Fruit fly (Drosophila melanogaster) whole organism, embryonic: Measurements from ENCODE around the gene CG7484.
A peak's percentile ranks its signal among the peaks of the same experiment; 100 is the strongest.

Experiments
- Awh ChIP-seq: fragments of 200-800 bp; sonication (Bioruptor generic); IDR thresholded peaks from 2 replicates; pipeline ENCODE4, ENCODE4 v1.3.6; 2022; ENCODE audit warnings: missing biosample characterization, missing genetic modification characterization
- CG10147 ChIP-seq: fragments of 200-800 bp; sonication (Bioruptor generic); optimal IDR thresholded peaks from 2 replicates; lab custom pipeline; 2019; ENCODE audit warnings: missing biosample characterization, mild to moderate bottlenecking, missing genetic modification characterization, moderate library complexity
- CG12299 ChIP-seq: fragments of 200-800 bp; sonication (Bioruptor generic); optimal IDR thresholded peaks from 2 replicates; lab custom pipeline; 2018; ENCODE audit warnings: missing biosample characterization, mild to moderate bottlenecking, missing genetic modification characterization
- CG14014 ChIP-seq: fragments of 200-800 bp; sonication (Bioruptor generic); IDR thresholded peaks from 2 replicates; pipeline ENCODE4 v1.3.6; 2022; ENCODE audit warnings: missing biosample characterization, missing genetic modification characterization
- CG14667 ChIP-seq: fragments of 200-800 bp; sonication (Bioruptor generic); IDR thresholded peaks from 2 replicates; pipeline ENCODE4 v1.3.6; 2022; ENCODE audit warnings: missing biosample characterization, missing genetic modification characterization
- CG15514 ChIP-seq: fragments of 200-800 bp; sonication (Bioruptor generic); optimal IDR thresholded peaks from 3 replicates; lab custom pipeline; 2017; ENCODE audit warnings: missing biosample characterization, missing genetic modification characterization, mild to moderate bottlenecking, moderate library complexity, missing genetic modification reagents
- CG15601 ChIP-seq: fragments of 200-800 bp; sonication (Bioruptor generic); optimal IDR thresholded peaks from 3 replicates; lab custom pipeline; 2019; ENCODE audit warnings: missing biosample characterization, mild to moderate bottlenecking, missing genetic modification characterization, moderate library complexity
- CG16779 ChIP-seq: fragments of 200-800 bp; sonication (Bioruptor generic); IDR thresholded peaks from 2 replicates; pipeline ENCODE4 v1.3.6; 2022; ENCODE audit warnings: missing biosample characterization, missing genetic modification characterization
- CG17186 ChIP-seq: fragments of 200-800 bp; sonication (Bioruptor generic); optimal IDR thresholded peaks from 3 replicates; lab custom pipeline; 2017; ENCODE audit warnings: missing biosample characterization, missing genetic modification reagents, missing genetic modification characterization
- CG17361 ChIP-seq: fragments of 200-800 bp; sonication (Bioruptor generic); IDR thresholded peaks from 3 replicates; pipeline ENCODE4 v1.3.6; 2022; ENCODE audit warnings: missing biosample characterization, missing genetic modification characterization
- CG17802 ChIP-seq: fragments of 200-800 bp; sonication (Bioruptor generic); optimal IDR thresholded peaks from 2 replicates; lab custom pipeline; 2018; ENCODE audit warnings: missing biosample characterization, mild to moderate bottlenecking, missing genetic modification characterization, moderate library complexity
- CG1832 ChIP-seq: fragments of 200-800 bp; sonication (Bioruptor generic); optimal IDR thresholded peaks from 2 replicates; lab custom pipeline; 2017; ENCODE audit warnings: missing biosample characterization, mild to moderate bottlenecking, missing genetic modification characterization, inconsistent platforms
- CG2120 ChIP-seq: fragments of 200-800 bp; sonication (Bioruptor generic); optimal IDR thresholded peaks from 3 replicates; lab custom pipeline; 2016; ENCODE audit warnings: missing biosample characterization, missing genetic modification characterization
- CG2712 ChIP-seq: fragments of 200-800 bp; optimal IDR thresholded peaks from 3 replicates; lab custom pipeline; 2019; ENCODE audit warnings: missing biosample characterization, mild to moderate bottlenecking, missing genetic modification characterization, moderate library complexity
- CG30403 ChIP-seq: fragments of 200-800 bp; sonication (Bioruptor generic); optimal IDR thresholded peaks from 3 replicates; lab custom pipeline; 2016; ENCODE audit warnings: missing biosample characterization, missing genetic modification characterization
- CG32532 ChIP-seq: fragments of 200-800 bp; sonication (Bioruptor generic); IDR thresholded peaks from 2 replicates; pipeline ENCODE4 v1.3.6; 2022; ENCODE audit warnings: missing biosample characterization, missing genetic modification characterization
- CG3838 ChIP-seq: fragments of 200-800 bp; sonication (Bioruptor generic); optimal IDR thresholded peaks from 3 replicates; lab custom pipeline; 2016; ENCODE audit warnings: missing biosample characterization, missing genetic modification characterization
- CG4424 ChIP-seq: fragments of 200-800 bp; sonication (Bioruptor generic); optimal IDR thresholded peaks from 3 replicates; lab custom pipeline; 2016; ENCODE audit warnings: missing biosample characterization, missing genetic modification characterization
- CG7271 ChIP-seq: fragments of 200-800 bp; sonication (Bioruptor generic); optimal IDR thresholded peaks from 2 replicates; lab custom pipeline; 2018; ENCODE audit warnings: missing biosample characterization, mild to moderate bottlenecking, missing genetic modification characterization, moderate library complexity
- CG7357 ChIP-seq: fragments of 200-800 bp; sonication (Bioruptor generic); IDR thresholded peaks from 3 replicates; pipeline ENCODE4 v1.3.6; 2022; ENCODE audit warnings: missing biosample characterization, missing genetic modification characterization
- CG8359 ChIP-seq: fragments of 200-800 bp; sonication (Bioruptor generic); optimal IDR thresholded peaks from 2 replicates; lab custom pipeline; 2017; ENCODE audit warnings: missing biosample characterization, mild to moderate bottlenecking, missing genetic modification characterization, borderline replicate concordance
- CG8765 ChIP-seq: fragments of 200-800 bp; sonication (Bioruptor generic); IDR thresholded peaks from 2 replicates; pipeline ENCODE4 v1.3.6; 2022; ENCODE audit warnings: missing biosample characterization, missing genetic modification characterization
- CHES-1-like ChIP-seq: fragments of 200-800 bp; sonication (Bioruptor generic); optimal IDR thresholded peaks from 2 replicates; lab custom pipeline; 2016; ENCODE audit warnings: missing biosample characterization, missing genetic modification characterization
- CkIIα-i1 ChIP-seq: fragments of 200-800 bp; sonication (Bioruptor generic); IDR thresholded peaks from 2 replicates; pipeline ENCODE4 v1.3.6; 2022; ENCODE audit warnings: missing biosample characterization, missing genetic modification characterization
- Dad ChIP-seq: fragments of 200-800 bp; sonication (Bioruptor generic); optimal IDR thresholded peaks from 3 replicates; lab custom pipeline; 2016; ENCODE audit warnings: missing biosample characterization, missing genetic modification characterization
- Dip2 ChIP-seq: fragments of 200-800 bp; sonication (Bioruptor generic); IDR thresholded peaks from 2 replicates; pipeline ENCODE4 v1.3.6; 2022; ENCODE audit warnings: missing biosample characterization, missing genetic modification characterization
- Fer3 ChIP-seq: fragments of 200-800 bp; sonication (Bioruptor generic); optimal IDR thresholded peaks from 2 replicates; lab custom pipeline; 2018; ENCODE audit warnings: missing biosample characterization, mild to moderate bottlenecking, missing genetic modification characterization, moderate library complexity
- Gug ChIP-seq: fragments of 200-800 bp; sonication (Bioruptor generic); IDR thresholded peaks from 4 replicates; pipeline ENCODE4 v1.3.6; 2022; ENCODE audit warnings: missing biosample characterization, missing genetic modification characterization
- Hmr ChIP-seq: fragments of 200-800 bp; sonication (Bioruptor generic); optimal IDR thresholded peaks from 3 replicates; lab custom pipeline; 2017; ENCODE audit warnings: mild to moderate bottlenecking, missing biosample characterization, missing genetic modification reagents, missing genetic modification characterization
- Kr ChIP-seq: fragments of 200-800 bp; sonication (Bioruptor generic); optimal IDR thresholded peaks from 2 replicates; lab custom pipeline; 2017; ENCODE audit warnings: missing biosample characterization, mild to moderate bottlenecking, missing genetic modification characterization
- Neu2 ChIP-seq: fragments of 200-800 bp; sonication (Bioruptor generic); optimal IDR thresholded peaks from 3 replicates; lab custom pipeline; 2016; ENCODE audit warnings: missing biosample characterization, missing genetic modification characterization, borderline replicate concordance
- Sox100B ChIP-seq: fragments of 200-800 bp; sonication (Bioruptor generic); optimal IDR thresholded peaks from 3 replicates; lab custom pipeline; 2018; ENCODE audit warnings: missing biosample characterization, mild to moderate bottlenecking, missing genetic modification characterization
- Xbp1 ChIP-seq: fragments of 200-800 bp; sonication (Bioruptor generic); optimal IDR thresholded peaks from 3 replicates; lab custom pipeline; 2016; ENCODE audit warnings: missing biosample characterization, mild to moderate bottlenecking, missing genetic modification characterization
- Xrp1 ChIP-seq: fragments of 200-800 bp; sonication (Bioruptor generic); IDR thresholded peaks from 2 replicates; pipeline ENCODE4 v1.3.6; 2022; ENCODE audit warnings: missing biosample characterization, missing genetic modification characterization
- bab2 ChIP-seq: fragments of 200-800 bp; sonication (Bioruptor generic); optimal IDR thresholded peaks from 2 replicates; lab custom pipeline; 2016; ENCODE audit warnings: missing biosample characterization, missing genetic modification characterization
- da ChIP-seq: fragments of 200-800 bp; sonication (Bioruptor generic); optimal IDR thresholded peaks from 2 replicates; lab custom pipeline; 2016; ENCODE audit warnings: missing biosample characterization, missing genetic modification characterization
- ems ChIP-seq: fragments of 200-800 bp; sonication (Bioruptor generic); optimal IDR thresholded peaks from 3 replicates; lab custom pipeline; 2016; ENCODE audit warnings: missing biosample characterization, missing genetic modification characterization
- grn ChIP-seq: fragments of 200-800 bp; sonication (Bioruptor generic); optimal IDR thresholded peaks from 3 replicates; lab custom pipeline; 2017; ENCODE audit warnings: missing biosample characterization, missing genetic modification characterization
- hb ChIP-seq: fragments of 200-800 bp; sonication (Bioruptor generic); IDR thresholded peaks from 3 replicates; pipeline ENCODE4 v1.3.6; 2022; ENCODE audit warnings: missing biosample characterization, missing genetic modification characterization; ENCODE audit not compliant: partially characterized antibody
- hkb ChIP-seq, 2 experiments: fragments of 200-800 bp in 1 of 2; fragments of >200 bp in 1 of 2; sonication (Bioruptor generic) in 1 of 2; IDR thresholded peaks in 1 of 2; optimal IDR thresholded peaks in 1 of 2; 2 replicates each; pipeline versions ENCODE4 v1.3.6 to Lab custom; 2017 to 2022; ENCODE audit warnings: missing biosample characterization in 1 of 2, missing genetic modification characterization in 1 of 2
- lbe ChIP-seq: fragments of 200-800 bp; sonication (Bioruptor generic); optimal IDR thresholded peaks from 2 replicates; lab custom pipeline; 2016; ENCODE audit warnings: missing biosample characterization, mild to moderate bottlenecking, missing genetic modification characterization
- lilli ChIP-seq: fragments of 200-800 bp; sonication (Bioruptor generic); optimal IDR thresholded peaks from 3 replicates; lab custom pipeline; 2016; ENCODE audit warnings: missing biosample characterization, missing genetic modification characterization
- mld ChIP-seq: fragments of 200-800 bp; sonication (Bioruptor generic); IDR thresholded peaks from 3 replicates; pipeline ENCODE4 v1.3.6; 2022; ENCODE audit warnings: missing biosample characterization, missing genetic modification characterization; ENCODE audit not compliant: partially characterized antibody
- org-1 ChIP-seq: fragments of 200-800 bp; sonication (Bioruptor generic); optimal IDR thresholded peaks from 2 replicates; lab custom pipeline; 2017; ENCODE audit warnings: missing biosample characterization, missing genetic modification characterization
- pan ChIP-seq, 4 experiments: fragments of >200 bp in 3 of 4; fragments of 200-800 bp in 1 of 4; sonication (Bioruptor generic) in 1 of 4; optimal IDR thresholded peaks in 3 of 4; IDR thresholded peaks in 1 of 4; 2 replicates each; pipeline versions ENCODE4 v1.3.6 to Lab custom; 2017 to 2022; ENCODE audit warnings: missing biosample characterization in 2 of 4, missing genetic modification characterization in 2 of 4, mixed read lengths in 1 of 4
- sisA ChIP-seq: fragments of 200-800 bp; sonication (Bioruptor generic); IDR thresholded peaks from 2 replicates; pipeline ENCODE4 v1.3.6; 2022; ENCODE audit warnings: missing biosample characterization, missing genetic modification characterization
- sqz ChIP-seq: fragments of 200-800 bp; sonication (Bioruptor generic); optimal IDR thresholded peaks from 3 replicates; lab custom pipeline; 2018; ENCODE audit warnings: missing biosample characterization, mild to moderate bottlenecking, missing genetic modification characterization

Gene CG7484

dm6 chr3L:17658423-17659267, 4.2 kb downstream of the CG7484 start (continued):
- TF ChIP-seq CG3838 (GFP tag; lab: Kevin White, UChicago) (peak; percentile 49), CG8359 (GFP tag; lab: Kevin White, UChicago) (peak; percentile 46), Dad (peak; percentile 78), CG10147 (peak; percentile 84), CG15514 (GFP tag; lab: Kevin White, UChicago) (peak; percentile 82), CG16779 (peak; percentile 97), CG2120 (peak; percentile 98), CG17186 (GFP tag; lab: Kevin White, UChicago) (peak; percentile 48), Dip2 (GFP tag; lab: Robert Waterston, UW) (peak; percentile 32; the same call in 1 of the 2 replicates), da (peak; percentile 77), CkIIα-i1 (GFP tag; lab: Robert Waterston, UW) (peak; percentile 50; the same call in 1 of the 2 replicates), hkb (optimal IDR thresholded peaks at IDR 0.05; lab: Kevin White, UChicago) (no peak), hkb (GFP tag; IDR thresholded peaks at IDR 0.05; lab: Robert Waterston, UW) (peak; percentile 91), CG7357 (peak; percentile 75), hb (GFP tag; lab: Robert Waterston, UW) (no peak), CG2712 (tag; lab: Kevin White, UChicago) (peak; percentile 81), CG1832 (GFP tag; lab: Kevin White, UChicago) (no peak), CG14014 (peak; percentile 92), Neu2 (GFP tag; lab: Kevin White, UChicago) (peak; percentile 39), sqz (GFP tag; lab: Kevin White, UChicago) (peak; percentile 30), CG32532 (GFP tag; lab: Robert Waterston, UW) (peak; percentile 97), CG14667 (peak; percentile 91), lbe (peak; percentile 28), Xrp1 (GFP tag; lab: Robert Waterston, UW) (peak; percentile 89), CG17361 (GFP tag; lab: Robert Waterston, UW) (peak; percentile 72), bab2 (peak; percentile 92), sisA (peak; percentile 91), ems (GFP tag; lab: Kevin White, UChicago) (peak; percentile 89), pan (optimal IDR thresholded peaks at IDR 0.05; lab: Kevin White, UChicago) (no peak), pan (GFP tag; optimal IDR thresholded peaks at IDR 0.05 in 1 of 2, IDR thresholded peaks at IDR 0.05 in 1 of 2) (peak in 1 of 2 experiments; percentile 94), CG12299 (peak; percentile 62), CG4424 (GFP tag; lab: Kevin White, UChicago) (peak; percentile 74), CHES-1-like (GFP tag; lab: Kevin White, UChicago) (peak; percentile 93), Fer3 (tag; lab: Kevin White, UChicago) (peak; percentile 93), Kr (GFP tag; lab: Kevin White, UChicago) (no peak), Xbp1 (GFP tag; lab: Kevin White, UChicago) (peak; percentile 86), Hmr (GFP tag; lab: Kevin White, UChicago) (peak; percentile 92), CG15601 (tag; lab: Kevin White, UChicago) (peak; percentile 72), mld (GFP tag; lab: Robert Waterston, UW) (no peak), Sox100B (peak; percentile 42), lilli (GFP tag; lab: Kevin White, UChicago) (peak; percentile 97), Gug (GFP tag; lab: Robert Waterston, UW) (peak; percentile 96), Awh (peak; percentile 86), org-1 (peak; percentile 89), grn (GFP tag; lab: Kevin White, UChicago) (peak; percentile 30), CG7271 (no peak), CG8765 (peak; percentile 64; the same call in 1 of the 2 replicates), CG30403 (GFP tag; lab: Kevin White, UChicago) (peak; percentile 80), CG17802 (tag; lab: Kevin White, UChicago) (peak; percentile 65)
